Worm (Caenorhabditis elegans): ENCODE results near the gene fbxc-27.

DNA sequence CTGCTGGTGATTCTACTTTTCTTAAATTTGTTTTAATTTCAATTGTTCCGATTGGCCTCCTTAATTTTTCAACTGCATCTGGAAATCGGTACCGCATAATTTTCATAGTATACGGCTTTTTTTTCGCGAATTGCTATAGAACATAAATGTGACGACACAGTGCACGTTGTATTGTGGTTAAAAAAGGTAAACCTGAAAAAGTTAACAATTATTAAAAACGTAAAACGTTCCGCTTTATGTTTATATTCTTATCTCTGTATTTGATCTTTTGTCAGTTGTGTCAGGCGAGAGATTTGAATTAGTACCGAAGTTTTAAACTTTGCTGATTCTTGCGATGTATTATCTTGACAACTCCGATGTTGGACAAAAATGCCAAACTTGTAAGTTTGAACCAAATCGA lies 48.0 kb upstream of the fbxc-27 start, which contains the start of gene Y46B2A.4:
- TF ChIP-seq nhr-76 (tag; optimal IDR thresholded peaks at IDR 0.05) (no peak), M03D4.4 (tag; optimal IDR thresholded peaks at IDR 0.05) (no peak), snpc-4 (tag; optimal IDR thresholded peaks at IDR 0.05) (no peak), mls-2 (tag; optimal IDR thresholded peaks at IDR 0.05) (no peak), tbx-8 (GFP tag; optimal IDR thresholded peaks at IDR 0.05) (no peak), sptf-1 (tag; optimal IDR thresholded peaks at IDR 0.05) (no peak), nhr-237 (tag; optimal IDR thresholded peaks at IDR 0.05) (no peak), lin-13 (tag; optimal IDR thresholded peaks at IDR 0.05) (no peak), elt-1 (tag; optimal IDR thresholded peaks at IDR 0.05; ENCODE audit: borderline replicate concordance, insufficient read depth) (no peak), ztf-11 (tag; optimal IDR thresholded peaks at IDR 0.05) (no peak), lsy-2 (tag; optimal IDR thresholded peaks at IDR 0.05) (no peak), unc-62 (GFP tag; optimal IDR thresholded peaks at IDR 0.05) (no peak), ceh-43 (GFP tag; optimal IDR thresholded peaks at IDR 0.05) (no peak)

Measured in whole organism, mixed stage, embryonic.